Fruit fly (Drosophila melanogaster): Measurements from ENCODE around the gene nst.
A peak's percentile ranks its signal among the peaks of the same experiment; 100 is the strongest.

nst gene

dm6 chr3L:12530044-12530443, at the start of gene nst:
Gene nst (minus strand): TSS chr3L:12530171.
- TF ChIP-seq fd85E (GFP tag; optimal IDR thresholded peaks at IDR 0.05) (no peak), CG9139 (GFP tag; optimal IDR thresholded peaks at IDR 0.05) (no peak), OdsH (GFP tag; optimal IDR thresholded peaks at IDR 0.05) (peak; percentile 3), esn (GFP tag; optimal IDR thresholded peaks at IDR 0.05) (peak; percentile 24), acj6 (GFP tag; optimal IDR thresholded peaks at IDR 0.05) (peak; percentile 2), CG1621 (tag; optimal IDR thresholded peaks at IDR 0.05) (peak; percentile 90), eg (GFP tag; IDR thresholded peaks at IDR 0.05) (no peak), topi (GFP tag; optimal IDR thresholded peaks at IDR 0.05) (no peak), Lpt (GFP tag; optimal IDR thresholded peaks at IDR 0.05) (no peak), net (GFP tag; optimal IDR thresholded peaks at IDR 0.05) (no peak), CG7368 (GFP tag; optimal IDR thresholded peaks at IDR 0.05) (no peak), CG8119 (GFP tag; IDR thresholded peaks at IDR 0.05) (no peak), CG15336 (GFP tag; IDR thresholded peaks at IDR 0.05) (no peak), vri (GFP tag; optimal IDR thresholded peaks at IDR 0.05) (no peak), dsx (GFP tag; optimal IDR thresholded peaks at IDR 0.05; ENCODE audit: poor library complexity, severe bottlenecking) (no peak), CG11902 (GFP tag; optimal IDR thresholded peaks at IDR 0.05) (no peak), Gug (GFP tag; IDR thresholded peaks at IDR 0.05) (no peak), svp (GFP tag) (peak; percentile 87), CG32006 (GFP tag; optimal IDR thresholded peaks at IDR 0.05) (no peak), CG10631 (GFP tag; optimal IDR thresholded peaks at IDR 0.05) (no peak), Met (GFP tag; optimal IDR thresholded peaks at IDR 0.05) (peak; percentile 18), CG8632 (GFP tag; optimal IDR thresholded peaks at IDR 0.05) (no peak), Hr39 (GFP tag; optimal IDR thresholded peaks at IDR 0.05) (no peak), Eip75B (GFP tag; optimal IDR thresholded peaks at IDR 0.05) (no peak), CG6808 (GFP tag; optimal IDR thresholded peaks at IDR 0.05) (no peak), CG11294 (GFP tag; IDR thresholded peaks at IDR 0.05) (no peak), CG6276 (GFP tag; optimal IDR thresholded peaks at IDR 0.05) (no peak), spab (GFP tag; optimal IDR thresholded peaks at IDR 0.05) (no peak), Eip78C (GFP tag) (peak; percentile 48), cyc (GFP tag; optimal IDR thresholded peaks at IDR 0.05) (no peak), Ets21C (GFP tag; optimal IDR thresholded peaks at IDR 0.05) (no peak), Blimp-1 (GFP tag; optimal IDR thresholded peaks at IDR 0.05) (no peak), fkh (GFP tag; optimal IDR thresholded peaks at IDR 0.05) (no peak), CG16779 (tag; optimal IDR thresholded peaks at IDR 0.05) (no peak), lz (GFP tag; optimal IDR thresholded peaks at IDR 0.05) (peak; percentile 7)

- TF ChIP-seq Eip78C (GFP tag) (peak; percentile 73), Hr38 (GFP tag; optimal IDR thresholded peaks at IDR 0.05) (no peak), CG6163 (GFP tag; IDR thresholded peaks at IDR 0.05) (peak; percentile 64; the same call in 2 of the 3 replicates), spab (GFP tag; optimal IDR thresholded peaks at IDR 0.05) (peak; percentile 22), CG6808 (GFP tag; optimal IDR thresholded peaks at IDR 0.05) (peak; percentile 20), topi (GFP tag; optimal IDR thresholded peaks at IDR 0.05) (no peak), CG10631 (GFP tag; optimal IDR thresholded peaks at IDR 0.05) (peak; percentile 5), CG3919 (GFP tag; optimal IDR thresholded peaks at IDR 0.05) (peak; percentile 13)
Observed at dm6 chr3L:12574867-12575266, 44.9 kb upstream of the nst start.

dm6 chr3L:12572366-12572765, 42.4 kb upstream of the nst start, which contains the start of gene sowah:
Gene sowah (minus strand): TSS chr3L:12572542.
- TF ChIP-seq OdsH (GFP tag; optimal IDR thresholded peaks at IDR 0.05) = peak; percentile 23
- TF ChIP-seq pdm3 (GFP tag; optimal IDR thresholded peaks at IDR 0.05) = peak; percentile 15
- peak; percentile 38; the same call in 1 of the 2 replicates for TF ChIP-seq Gug (GFP tag; IDR thresholded peaks at IDR 0.05)
- TF ChIP-seq CG1621 (tag; optimal IDR thresholded peaks at IDR 0.05) = peak; percentile 18
- TF ChIP-seq Eip75B (GFP tag; optimal IDR thresholded peaks at IDR 0.05) = no peak
- TF ChIP-seq CG32006 (GFP tag; optimal IDR thresholded peaks at IDR 0.05) = peak; percentile 22
- 0 out of 2 replicates have a peak, but pooled peaks have one; percentile 14 for TF ChIP-seq CG15336 (GFP tag; IDR thresholded peaks at IDR 0.05)
- peak; percentile 41 for TF ChIP-seq Hr39 (GFP tag; optimal IDR thresholded peaks at IDR 0.05)
- no peak for TF ChIP-seq Lpt (GFP tag; optimal IDR thresholded peaks at IDR 0.05)
- peak; percentile 7 for TF ChIP-seq Ets21C (GFP tag; optimal IDR thresholded peaks at IDR 0.05)
- peak; percentile 24 for TF ChIP-seq Ets96B (tag; optimal IDR thresholded peaks at IDR 0.05)
- TF ChIP-seq CG6854 (GFP tag; optimal IDR thresholded peaks at IDR 0.05) = no peak
- no peak for TF ChIP-seq fd59A (GFP tag; optimal IDR thresholded peaks at IDR 0.05)
- TF ChIP-seq esn (GFP tag; optimal IDR thresholded peaks at IDR 0.05) = peak; percentile 32
- peak; percentile 8 for TF ChIP-seq CG11902 (GFP tag; optimal IDR thresholded peaks at IDR 0.05)
- peak; percentile 77 for TF ChIP-seq Sox14 (GFP tag; optimal IDR thresholded peaks at IDR 0.05)
- peak; percentile 41 for TF ChIP-seq CG3919 (GFP tag; optimal IDR thresholded peaks at IDR 0.05)
- TF ChIP-seq topi (GFP tag; optimal IDR thresholded peaks at IDR 0.05) = peak; percentile 39
- no peak for TF ChIP-seq CG10631 (GFP tag; optimal IDR thresholded peaks at IDR 0.05)
- no peak for TF ChIP-seq Eip93F (GFP tag; optimal IDR thresholded peaks at IDR 0.05)
- peak; percentile 13 for TF ChIP-seq Hr4 (GFP tag; optimal IDR thresholded peaks at IDR 0.05)
- TF ChIP-seq CG4318 (GFP tag; optimal IDR thresholded peaks at IDR 0.05) = no peak
- TF ChIP-seq CG31627 (GFP tag; optimal IDR thresholded peaks at IDR 0.05) = peak; percentile 48
- peak; percentile 62 for TF ChIP-seq Eip78C (GFP tag)
- peak; percentile 58 for TF ChIP-seq CG3032 (tag; optimal IDR thresholded peaks at IDR 0.05)
